Fruit fly (Drosophila melanogaster): ENCODE measurements around the gene CG7044.

DNA sequence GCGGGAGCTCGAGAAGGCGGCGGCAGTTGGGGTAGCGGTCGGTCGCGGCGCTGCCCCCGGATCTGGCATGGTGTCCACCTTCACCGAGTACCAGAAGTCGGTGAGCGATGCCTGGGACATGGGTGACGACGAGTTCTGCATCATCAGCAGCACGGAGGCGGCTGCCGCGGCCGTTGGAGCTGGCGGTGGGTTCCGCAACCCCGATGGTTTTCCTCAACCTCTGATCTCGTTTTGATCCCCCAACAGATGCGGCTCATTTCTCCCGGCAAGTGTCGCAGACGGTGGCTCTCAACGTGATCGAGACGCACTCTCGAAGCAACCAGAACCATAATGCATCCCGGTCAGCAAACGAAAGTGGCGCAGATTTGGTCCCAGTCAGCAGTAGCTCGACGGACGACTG, 959 bp upstream of the CG7044 start:
- TF ChIP-seq CG6854 (GFP tag; optimal IDR thresholded peaks at IDR 0.05) (no peak), Blimp-1 (GFP tag; optimal IDR thresholded peaks at IDR 0.05) (no peak), pdm3 (GFP tag; optimal IDR thresholded peaks at IDR 0.05) (no peak), lz (GFP tag; optimal IDR thresholded peaks at IDR 0.05) (no peak), fd59A (GFP tag; optimal IDR thresholded peaks at IDR 0.05) (no peak), Met (GFP tag; optimal IDR thresholded peaks at IDR 0.05) (no peak), Hr38 (GFP tag; optimal IDR thresholded peaks at IDR 0.05) (no peak), Hr39 (GFP tag; optimal IDR thresholded peaks at IDR 0.05) (no peak), dac (GFP tag; optimal IDR thresholded peaks at IDR 0.05) (no peak), eg (GFP tag; IDR thresholded peaks at IDR 0.05) (no peak)

Data from whole organism, prepupa.